Fruit fly (Drosophila melanogaster) whole organism, pupa: ENCODE measurements around the gene CG44437.

Experiments
- CG10348 ChIP-seq: fragments of 200-800 bp; sonication (Bioruptor generic); IDR thresholded peaks from 2 replicates; pipeline ENCODE4 v1.3.6; 2022; ENCODE audit warnings: missing biosample characterization, missing genetic modification characterization
- CG12605 ChIP-seq: fragments of 200-800 bp; sonication (Bioruptor generic); IDR thresholded peaks from 2 replicates; pipeline ENCODE4 v1.3.6; 2022; ENCODE audit warnings: missing biosample characterization, missing genetic modification characterization
- CG13204 ChIP-seq: fragments of 200-800 bp; sonication (Bioruptor generic); optimal IDR thresholded peaks from 2 replicates; lab custom pipeline; 2018; ENCODE audit warnings: missing biosample characterization, mild to moderate bottlenecking, missing genetic modification characterization, moderate library complexity
- CG14655 ChIP-seq: fragments of 200-800 bp; sonication (Bioruptor generic); optimal IDR thresholded peaks from 3 replicates; lab custom pipeline; 2017; ENCODE audit warnings: mild to moderate bottlenecking, missing biosample characterization, missing genetic modification reagents, missing genetic modification characterization
- CG15710 ChIP-seq: fragments of 200-800 bp; sonication (Bioruptor generic); optimal IDR thresholded peaks from 2 replicates; lab custom pipeline; 2018; ENCODE audit warnings: missing biosample characterization, mild to moderate bottlenecking, missing genetic modification characterization, moderate library complexity
- CG17806 ChIP-seq: fragments of 200-800 bp; sonication (Bioruptor generic); optimal IDR thresholded peaks from 2 replicates; lab custom pipeline; 2018; ENCODE audit warnings: missing biosample characterization, mild to moderate bottlenecking, missing genetic modification characterization, moderate library complexity
- CG32121 ChIP-seq: fragments of 200-800 bp; sonication (Bioruptor generic); IDR thresholded peaks from 2 replicates; pipeline ENCODE4 v1.3.6; 2022; ENCODE audit warnings: missing biosample characterization, missing genetic modification characterization
- CG34367 ChIP-seq: fragments of 200-800 bp; sonication (Bioruptor generic); optimal IDR thresholded peaks from 2 replicates; lab custom pipeline; 2018; ENCODE audit warnings: missing biosample characterization, mild to moderate bottlenecking, missing genetic modification characterization
- CG4496 ChIP-seq: fragments of 200-800 bp; sonication (Bioruptor generic); IDR thresholded peaks from 3 replicates; pipeline ENCODE4 v1.3.6; 2022; ENCODE audit warnings: missing biosample characterization, missing genetic modification characterization
- CG8159 ChIP-seq: fragments of 200-800 bp; sonication (Bioruptor generic); optimal IDR thresholded peaks from 3 replicates; lab custom pipeline; 2018; ENCODE audit warnings: missing biosample characterization, mild to moderate bottlenecking, missing genetic modification characterization, moderate library complexity
- CG8301 ChIP-seq: fragments of 200-800 bp; sonication (Bioruptor generic); optimal IDR thresholded peaks from 2 replicates; lab custom pipeline; 2018; ENCODE audit warnings: missing biosample characterization, mild to moderate bottlenecking, missing genetic modification characterization
- CG9948 ChIP-seq: fragments of 200-800 bp; sonication (Bioruptor generic); optimal IDR thresholded peaks from 2 replicates; lab custom pipeline; 2018; ENCODE audit warnings: missing biosample characterization, mild to moderate bottlenecking, missing genetic modification characterization, moderate library complexity
- D1 ChIP-seq: fragments of 200-800 bp; sonication (Bioruptor generic); optimal IDR thresholded peaks from 2 replicates; lab custom pipeline; 2018; ENCODE audit warnings: missing biosample characterization, mild to moderate bottlenecking, missing genetic modification characterization, moderate library complexity
- EcR ChIP-seq: fragments of 200-800 bp; sonication (Bioruptor generic); optimal IDR thresholded peaks from 3 replicates; lab custom pipeline; 2019; ENCODE audit warnings: missing biosample characterization, missing genetic modification characterization, mild to moderate bottlenecking, moderate library complexity, missing genetic modification reagents
- Ets98B ChIP-seq: fragments of 200-800 bp; sonication (Bioruptor generic); IDR thresholded peaks from 2 replicates; pipeline ENCODE4 v1.3.6; 2022; ENCODE audit warnings: missing biosample characterization, missing genetic modification characterization
- Pif1A ChIP-seq: fragments of 200-800 bp; sonication (Bioruptor generic); optimal IDR thresholded peaks from 3 replicates; lab custom pipeline; 2016; ENCODE audit warnings: missing biosample characterization, missing genetic modification characterization
- Pif1B ChIP-seq: fragments of 200-800 bp; sonication (Bioruptor generic); optimal IDR thresholded peaks from 3 replicates; lab custom pipeline; 2016; ENCODE audit warnings: missing biosample characterization, missing genetic modification characterization
- Snoo ChIP-seq: fragments of 200-800 bp; sonication (Bioruptor generic); optimal IDR thresholded peaks from 3 replicates; lab custom pipeline; 2017; ENCODE audit warnings: missing biosample characterization, mild to moderate bottlenecking, missing genetic modification characterization, inconsistent platforms
- fd96Ca ChIP-seq: fragments of 200-800 bp; sonication (Bioruptor generic); IDR thresholded peaks from 3 replicates; pipeline ENCODE4 v1.3.6; 2022; ENCODE audit warnings: missing biosample characterization, missing genetic modification characterization
- gl ChIP-seq: fragments of 200-800 bp; sonication (Bioruptor generic); optimal IDR thresholded peaks from 2 replicates; lab custom pipeline; 2018; ENCODE audit warnings: missing biosample characterization, mild to moderate bottlenecking, missing genetic modification characterization
- rn ChIP-seq: fragments of 200-800 bp; sonication (Bioruptor generic); IDR thresholded peaks from 2 replicates; pipeline ENCODE4 v1.3.6; 2022; ENCODE audit warnings: missing biosample characterization, missing genetic modification characterization

The CG44437 gene

dm6 chrX:13226478-13226877, 24.4 kb upstream of the CG44437 start:
- peak; percentile 11 for TF ChIP-seq Snoo (tag; lab: Kevin White, UChicago)
- peak; percentile 59 for TF ChIP-seq CG9948
- TF ChIP-seq CG34367 (tag; lab: Kevin White, UChicago) = peak; percentile 41
- TF ChIP-seq CG8159 (tag; lab: Kevin White, UChicago) = peak; percentile 73
- no peak for TF ChIP-seq CG32121 (GFP tag; lab: Robert Waterston, UW)
- peak; percentile 62 for TF ChIP-seq CG17806 (tag; lab: Kevin White, UChicago)
- no peak for TF ChIP-seq CG10348 (GFP tag; lab: Robert Waterston, UW)
- TF ChIP-seq CG15710 (tag; lab: Kevin White, UChicago) = peak; percentile 64
- TF ChIP-seq D1 (tag; lab: Kevin White, UChicago) = peak; percentile 5
- TF ChIP-seq Pif1B (GFP tag; lab: Kevin White, UChicago) = peak; percentile 12
- no peak for TF ChIP-seq CG13204 (GFP tag; lab: Kevin White, UChicago)
- no peak for TF ChIP-seq gl (tag; lab: Kevin White, UChicago)
- TF ChIP-seq fd96Ca (GFP tag; lab: Robert Waterston, UW) = no peak
- TF ChIP-seq Pif1A (GFP tag; lab: Kevin White, UChicago) = peak; percentile 44
- peak; percentile 72 for TF ChIP-seq CG14655 (GFP tag; lab: Kevin White, UChicago)
- no peak for TF ChIP-seq Ets98B (GFP tag; lab: Robert Waterston, UW)
- TF ChIP-seq CG8301 (tag; lab: Kevin White, UChicago) = peak; percentile 58
- TF ChIP-seq CG12605 (GFP tag; lab: Robert Waterston, UW) = no peak

- TF ChIP-seq rn (GFP tag; lab: Robert Waterston, UW) = no peak
- TF ChIP-seq EcR (GFP tag; lab: Kevin White, UChicago) = no peak
- no peak for TF ChIP-seq Pif1B (GFP tag; lab: Kevin White, UChicago)
- no peak for TF ChIP-seq CG4496
- no peak for TF ChIP-seq Pif1A (GFP tag; lab: Kevin White, UChicago)
- TF ChIP-seq CG10348 (GFP tag; lab: Robert Waterston, UW) = no peak
- no peak for TF ChIP-seq gl (tag; lab: Kevin White, UChicago)
- TF ChIP-seq CG14655 (GFP tag; lab: Kevin White, UChicago) = no peak
- no peak for TF ChIP-seq CG34367 (tag; lab: Kevin White, UChicago)
- TF ChIP-seq CG9948 = no peak
- no peak for TF ChIP-seq CG12605 (GFP tag; lab: Robert Waterston, UW)
- TF ChIP-seq CG13204 (GFP tag; lab: Kevin White, UChicago) = no peak
- no peak for TF ChIP-seq CG8301 (tag; lab: Kevin White, UChicago)
- no peak for TF ChIP-seq CG8159 (tag; lab: Kevin White, UChicago)
- TF ChIP-seq CG32121 (GFP tag; lab: Robert Waterston, UW) = no peak
- TF ChIP-seq fd96Ca (GFP tag; lab: Robert Waterston, UW) = no peak
- no peak for TF ChIP-seq D1 (tag; lab: Kevin White, UChicago)
- no peak for TF ChIP-seq Snoo (tag; lab: Kevin White, UChicago)
- TF ChIP-seq CG15710 (tag; lab: Kevin White, UChicago) = no peak
- TF ChIP-seq Ets98B (GFP tag; lab: Robert Waterston, UW) = no peak
Observed at dm6 chrX:13224846-13225245, 22.8 kb upstream of the CG44437 start.

dm6 chrX:13221835-13222234, 19.8 kb upstream of the CG44437 start:
- TF ChIP-seq CG14655 (GFP tag; lab: Kevin White, UChicago) = peak; percentile 19
- peak; percentile 64 for TF ChIP-seq Ets98B (GFP tag; lab: Robert Waterston, UW)
- no peak for TF ChIP-seq Pif1A (GFP tag; lab: Kevin White, UChicago)
- TF ChIP-seq Pif1B (GFP tag; lab: Kevin White, UChicago) = no peak
- no peak for TF ChIP-seq D1 (tag; lab: Kevin White, UChicago)
- TF ChIP-seq rn (GFP tag; lab: Robert Waterston, UW) = no peak
- TF ChIP-seq CG4496 = peak; percentile 36; the same call in 1 of the 3 replicates
- peak; percentile 56; the same call in 1 of the 2 replicates for TF ChIP-seq CG32121 (GFP tag; lab: Robert Waterston, UW)
- TF ChIP-seq CG34367 (tag; lab: Kevin White, UChicago) = no peak
- no peak for TF ChIP-seq gl (tag; lab: Kevin White, UChicago)
- TF ChIP-seq CG8301 (tag; lab: Kevin White, UChicago) = peak; percentile 28
- TF ChIP-seq Snoo (tag; lab: Kevin White, UChicago) = no peak
- TF ChIP-seq CG13204 (GFP tag; lab: Kevin White, UChicago) = no peak
- 0 out of 3 replicates have a peak, but pooled peaks have one; percentile 27 for TF ChIP-seq fd96Ca (GFP tag; lab: Robert Waterston, UW)
- TF ChIP-seq CG9948 = no peak
- TF ChIP-seq CG12605 (GFP tag; lab: Robert Waterston, UW) = no peak

dm6 chrX:13221311-13221710, 19.2 kb upstream of the CG44437 start:
- TF ChIP-seq CG14655 (GFP tag; lab: Kevin White, UChicago) (peak; percentile 11), CG8301 (tag; lab: Kevin White, UChicago) (peak; percentile 33), rn (GFP tag; lab: Robert Waterston, UW) (no peak), Ets98B (GFP tag; lab: Robert Waterston, UW) (no peak), Pif1A (GFP tag; lab: Kevin White, UChicago) (peak; percentile 35), Snoo (tag; lab: Kevin White, UChicago) (peak; percentile 38), CG9948 (no peak), CG13204 (GFP tag; lab: Kevin White, UChicago) (no peak), gl (tag; lab: Kevin White, UChicago) (no peak), CG15710 (tag; lab: Kevin White, UChicago) (no peak), CG12605 (GFP tag; lab: Robert Waterston, UW) (no peak), CG32121 (GFP tag; lab: Robert Waterston, UW) (peak; percentile 19; the same call in 1 of the 2 replicates), CG17806 (tag; lab: Kevin White, UChicago) (no peak), Pif1B (GFP tag; lab: Kevin White, UChicago) (peak; percentile 19), CG4496 (peak; percentile 56; the same call in 1 of the 3 replicates), fd96Ca (GFP tag; lab: Robert Waterston, UW) (0 out of 3 replicates have a peak, but pooled peaks have one; percentile 15)

dm6 chrX:13220418-13220817, 18.4 kb upstream of the CG44437 start:
- TF ChIP-seq CG8159 (tag; lab: Kevin White, UChicago) (peak; percentile 54), CG8301 (tag; lab: Kevin White, UChicago) (no peak), CG34367 (tag; lab: Kevin White, UChicago) (no peak)
